Worm (Caenorhabditis elegans): ENCODE data around the gene unc-76.
A peak's percentile ranks its signal among the peaks of the same experiment; 100 is the strongest.

ce11 chrV:15074907-15075306 is 3.3 kb downstream of the unc-76 start:
- no peak for TF ChIP-seq tlp-1 (tag; optimal IDR thresholded peaks at IDR 0.05)
- no peak for TF ChIP-seq ama-1 (optimal IDR thresholded peaks at IDR 0.05)
- peak; percentile 23 for TF ChIP-seq fkh-10 (GFP tag; optimal IDR thresholded peaks at IDR 0.05)
- TF ChIP-seq elt-2 (tag; optimal IDR thresholded peaks at IDR 0.05), result no peak
- TF ChIP-seq sptf-1 (tag; optimal IDR thresholded peaks at IDR 0.05), result no peak
